Fruit fly (Drosophila melanogaster) whole organism, prepupa: ENCODE data around the gene simj.

Source experiments
- Blimp-1 ChIP-seq: fragments of 200-800 bp; sonication (Bioruptor generic); optimal IDR thresholded peaks from 3 replicates; lab custom pipeline; 2017; ENCODE audit warnings: missing biosample characterization, missing genetic modification characterization, mild to moderate bottlenecking, moderate library complexity, missing genetic modification reagents
- CG11294 ChIP-seq: fragments of 200-800 bp; sonication (Bioruptor generic); IDR thresholded peaks from 2 replicates; pipeline ENCODE4 v1.3.6; 2022; ENCODE audit warnings: missing biosample characterization, missing genetic modification characterization
- CG11762 ChIP-seq: fragments of 200-800 bp; sonication (Bioruptor generic); optimal IDR thresholded peaks from 3 replicates; lab custom pipeline; 2016; ENCODE audit warnings: missing biosample characterization, missing genetic modification characterization; ENCODE audit not compliant: insufficient read depth
- CG11902 ChIP-seq: fragments of 200-800 bp; sonication (Bioruptor generic); optimal IDR thresholded peaks from 3 replicates; lab custom pipeline; 2016; ENCODE audit warnings: missing biosample characterization, missing genetic modification characterization
- CG1621 ChIP-seq: fragments of 200-800 bp; sonication (Bioruptor generic); optimal IDR thresholded peaks from 3 replicates; lab custom pipeline; 2018; ENCODE audit warnings: missing biosample characterization, mild to moderate bottlenecking, missing genetic modification characterization
- CG3032 ChIP-seq: fragments of 200-800 bp; optimal IDR thresholded peaks from 2 replicates; lab custom pipeline; 2019; ENCODE audit warnings: missing biosample characterization, mild to moderate bottlenecking, missing genetic modification characterization, moderate library complexity
- CG31627 ChIP-seq: fragments of 200-800 bp; sonication (Bioruptor generic); optimal IDR thresholded peaks from 3 replicates; lab custom pipeline; 2016; ENCODE audit warnings: missing biosample characterization, missing genetic modification characterization
- CG32006 ChIP-seq: fragments of 200-800 bp; sonication (Bioruptor generic); optimal IDR thresholded peaks from 3 replicates; lab custom pipeline; 2017; ENCODE audit warnings: missing biosample characterization, mild to moderate bottlenecking, missing genetic modification characterization
- CG4318 ChIP-seq: fragments of 200-800 bp; sonication (Bioruptor generic); optimal IDR thresholded peaks from 3 replicates; lab custom pipeline; 2017; ENCODE audit warnings: missing biosample characterization, mild to moderate bottlenecking, missing genetic modification characterization
- CG6276 ChIP-seq: fragments of 200-800 bp; sonication (Bioruptor generic); optimal IDR thresholded peaks from 2 replicates; lab custom pipeline; 2017; ENCODE audit warnings: missing biosample characterization, mild to moderate bottlenecking, missing genetic modification characterization
- CG6792 ChIP-seq: fragments of 200-800 bp; sonication (Bioruptor generic); optimal IDR thresholded peaks from 3 replicates; lab custom pipeline; 2016; ENCODE audit warnings: missing biosample characterization, missing genetic modification characterization
- CG6808 ChIP-seq: fragments of 200-800 bp; sonication (Bioruptor generic); optimal IDR thresholded peaks from 3 replicates; lab custom pipeline; 2017; ENCODE audit warnings: missing biosample characterization, missing genetic modification characterization, mild to moderate bottlenecking, moderate library complexity, missing genetic modification reagents
- CG6854 ChIP-seq: fragments of 200-800 bp; sonication (Bioruptor generic); optimal IDR thresholded peaks from 2 replicates; lab custom pipeline; 2017; ENCODE audit warnings: missing biosample characterization, mild to moderate bottlenecking, missing genetic modification characterization
- CG8632 ChIP-seq: fragments of 200-800 bp; sonication (Bioruptor generic); optimal IDR thresholded peaks from 3 replicates; lab custom pipeline; 2016; ENCODE audit warnings: missing biosample characterization, missing genetic modification characterization
- Eip75B ChIP-seq: fragments of 200-800 bp; sonication (Bioruptor generic); optimal IDR thresholded peaks from 3 replicates; lab custom pipeline; 2016; ENCODE audit warnings: missing biosample characterization, missing genetic modification characterization
- Eip78C ChIP-seq: fragments of 200-800 bp; sonication (Bioruptor generic); peaks from one replicate; lab custom pipeline; 2016; ENCODE audit warnings: missing biosample characterization, missing genetic modification characterization
- Eip93F ChIP-seq: fragments of 200-800 bp; sonication (Bioruptor generic); optimal IDR thresholded peaks from 2 replicates; lab custom pipeline; 2016; ENCODE audit warnings: missing biosample characterization, mild to moderate bottlenecking, missing genetic modification characterization
- Ets21C ChIP-seq: fragments of 200-800 bp; sonication (Bioruptor generic); optimal IDR thresholded peaks from 3 replicates; lab custom pipeline; 2016; ENCODE audit warnings: missing biosample characterization, missing genetic modification characterization
- Ets96B ChIP-seq: fragments of 200-800 bp; optimal IDR thresholded peaks from 2 replicates; lab custom pipeline; 2019; ENCODE audit warnings: missing biosample characterization, mild to moderate bottlenecking, missing genetic modification characterization, moderate library complexity
- Hr38 ChIP-seq: sonication (Bioruptor generic); optimal IDR thresholded peaks from 2 replicates; lab custom pipeline; 2016; ENCODE audit warnings: missing biosample characterization, missing genetic modification characterization
- Hr39 ChIP-seq: fragments of 200-800 bp; sonication (Bioruptor generic); optimal IDR thresholded peaks from 2 replicates; lab custom pipeline; 2016; ENCODE audit warnings: missing biosample characterization, missing genetic modification characterization
- Lpt ChIP-seq: fragments of 200-800 bp; sonication (Bioruptor generic); optimal IDR thresholded peaks from 3 replicates; lab custom pipeline; 2016; ENCODE audit warnings: missing biosample characterization, missing genetic modification characterization
- Met ChIP-seq: fragments of 200-800 bp; sonication (Bioruptor generic); optimal IDR thresholded peaks from 3 replicates; lab custom pipeline; 2016; ENCODE audit warnings: missing biosample characterization, missing genetic modification characterization
- Smox ChIP-seq: fragments of 200-800 bp; sonication (Bioruptor generic); optimal IDR thresholded peaks from 3 replicates; lab custom pipeline; 2016; ENCODE audit warnings: missing biosample characterization, missing genetic modification characterization
- achi ChIP-seq: fragments of 200-800 bp; sonication (Bioruptor generic); optimal IDR thresholded peaks from 3 replicates; lab custom pipeline; 2016; ENCODE audit warnings: missing biosample characterization, missing genetic modification characterization
- acj6 ChIP-seq: fragments of 200-800 bp; sonication (Bioruptor generic); optimal IDR thresholded peaks from 3 replicates; lab custom pipeline; 2016; ENCODE audit warnings: missing biosample characterization, missing genetic modification characterization
- cyc ChIP-seq: fragments of 200-800 bp; sonication (Bioruptor generic); optimal IDR thresholded peaks from 3 replicates; lab custom pipeline; 2016; ENCODE audit warnings: missing biosample characterization, missing genetic modification characterization
- eg ChIP-seq: fragments of 200-800 bp; sonication (Bioruptor generic); IDR thresholded peaks from 3 replicates; pipeline ENCODE4 v1.3.6; 2022; ENCODE audit warnings: missing biosample characterization, missing genetic modification characterization
- esn ChIP-seq: fragments of 200-800 bp; sonication (Bioruptor generic); optimal IDR thresholded peaks from 2 replicates; lab custom pipeline; 2016; ENCODE audit warnings: missing biosample characterization, mild to moderate bottlenecking, missing genetic modification characterization, moderate library complexity
- fd59A ChIP-seq: fragments of 200-800 bp; sonication (Bioruptor generic); optimal IDR thresholded peaks from 2 replicates; lab custom pipeline; 2017; ENCODE audit warnings: missing biosample characterization, mild to moderate bottlenecking, missing genetic modification characterization, missing genetic modification reagents
- fd85E ChIP-seq: fragments of 200-800 bp; sonication (Bioruptor generic); optimal IDR thresholded peaks from 3 replicates; lab custom pipeline; 2016; ENCODE audit warnings: missing biosample characterization, missing genetic modification characterization
- fkh ChIP-seq: fragments of 200-800 bp; sonication (Bioruptor generic); optimal IDR thresholded peaks from 3 replicates; lab custom pipeline; 2017; ENCODE audit warnings: missing biosample characterization, mild to moderate bottlenecking, missing genetic modification characterization, moderate library complexity
- lz ChIP-seq: fragments of 200-800 bp; sonication (Bioruptor generic); optimal IDR thresholded peaks from 3 replicates; lab custom pipeline; 2016; ENCODE audit warnings: missing biosample characterization, missing genetic modification characterization
- net ChIP-seq: fragments of 200-800 bp; sonication (Bioruptor generic); optimal IDR thresholded peaks from 3 replicates; lab custom pipeline; 2016; ENCODE audit warnings: missing biosample characterization, missing genetic modification characterization
- pdm3 ChIP-seq: fragments of 200-800 bp; sonication (Bioruptor generic); optimal IDR thresholded peaks from 3 replicates; lab custom pipeline; 2016; ENCODE audit warnings: missing biosample characterization, missing genetic modification characterization
- salr ChIP-seq, 2 experiments: fragments of 200-800 bp; sonication (Bioruptor generic); optimal IDR thresholded peaks; 3 replicates each; lab custom pipeline; 2016 to 2018; ENCODE audit warnings: missing biosample characterization in 2 of 2, missing genetic modification characterization in 2 of 2, mild to moderate bottlenecking in 1 of 2
- spab ChIP-seq: fragments of 200-800 bp; sonication (Bioruptor generic); optimal IDR thresholded peaks from 2 replicates; lab custom pipeline; 2017; ENCODE audit warnings: missing biosample characterization, mild to moderate bottlenecking, missing genetic modification characterization, missing genetic modification reagents
- ss ChIP-seq, 2 experiments: fragments of 200-800 bp; sonication (Bioruptor generic); optimal IDR thresholded peaks; 2 replicates in 1 of 2; 3 replicates in 1 of 2; lab custom pipeline; 2017 to 2018; ENCODE audit warnings: mild to moderate bottlenecking in 2 of 2, missing biosample characterization in 2 of 2, missing genetic modification characterization in 2 of 2, moderate library complexity in 1 of 2
- svp ChIP-seq: fragments of 200-800 bp; sonication (Bioruptor generic); peaks from one replicate; lab custom pipeline; 2016; ENCODE audit warnings: missing biosample characterization, missing genetic modification characterization
- topi ChIP-seq: fragments of 200-800 bp; sonication (Bioruptor generic); optimal IDR thresholded peaks from 3 replicates; lab custom pipeline; 2016; ENCODE audit warnings: missing biosample characterization, missing genetic modification characterization
- vri ChIP-seq: fragments of 200-800 bp; sonication (Bioruptor generic); optimal IDR thresholded peaks from 3 replicates; lab custom pipeline; 2016; ENCODE audit warnings: missing biosample characterization, mild to moderate bottlenecking, missing genetic modification characterization

simj gene

DNA sequence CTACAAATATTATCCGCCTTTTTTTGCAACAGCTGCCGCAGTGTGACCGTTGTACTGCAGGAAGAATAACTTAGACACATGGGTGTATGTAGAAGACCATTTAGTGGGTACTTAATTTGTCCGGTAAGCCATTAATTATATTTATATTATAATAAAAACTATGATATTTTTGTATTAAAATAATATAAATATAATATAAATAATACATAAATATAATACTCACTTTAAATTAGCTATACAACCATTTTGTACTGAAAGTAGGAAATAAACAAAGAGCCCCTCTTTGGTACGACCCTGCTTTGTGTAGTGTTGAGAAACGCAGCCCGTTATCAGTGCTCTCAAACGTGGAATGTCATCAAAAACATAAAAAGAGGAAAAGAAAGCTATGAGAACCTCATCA is 26.7 kb upstream of the simj start, which contains the start of gene Cnep1r2 (continued):
- TF ChIP-seq Eip93F (GFP tag; lab: Kevin White, UChicago) (peak; percentile 66), net (GFP tag; lab: Kevin White, UChicago) (peak; percentile 85), salr (GFP tag; optimal IDR thresholded peaks at IDR 0.05; lab: Kevin White, UChicago) (peak in 1 of 2 experiments; percentile 84), CG11902 (GFP tag; lab: Kevin White, UChicago) (peak; percentile 85), CG11294 (GFP tag; lab: Robert Waterston, UW) (peak; percentile 92), Hr39 (GFP tag; lab: Kevin White, UChicago) (peak; percentile 85), CG6808 (GFP tag; lab: Kevin White, UChicago) (peak; percentile 88), acj6 (GFP tag; lab: Kevin White, UChicago) (peak; percentile 92), vri (GFP tag; lab: Kevin White, UChicago) (no peak), CG3032 (peak; percentile 97), Blimp-1 (GFP tag; lab: Kevin White, UChicago) (peak; percentile 88), ss (GFP tag; optimal IDR thresholded peaks at IDR 0.05; lab: Kevin White, UChicago) (peak in 1 of 2 experiments; percentile 96), fd59A (GFP tag; lab: Kevin White, UChicago) (peak; percentile 75)

DNA sequence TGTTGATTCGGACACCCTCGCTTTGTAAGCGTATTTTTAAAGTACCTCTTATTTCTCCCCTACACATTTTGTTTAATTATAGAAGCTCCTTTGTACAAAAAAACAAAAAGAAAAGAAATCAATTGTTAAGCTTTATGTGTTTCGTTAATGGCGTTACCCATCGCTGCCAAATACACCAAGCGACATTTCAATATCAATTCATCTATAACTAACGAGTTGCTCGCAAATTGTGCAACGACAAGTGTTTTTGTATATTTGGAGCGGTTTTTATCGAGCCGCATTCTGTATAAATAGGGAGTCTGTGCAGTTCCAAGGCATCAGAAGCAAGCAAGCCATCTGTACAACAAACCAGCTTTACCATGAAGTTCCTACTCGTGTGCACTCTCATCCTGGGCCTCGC is 25.1 kb upstream of the simj start, which contains the start of gene CG18628:
CG18628 (plus strand) TSS at position 301 of the 400 bp plus-strand sequence.
- TF ChIP-seq Eip93F (GFP tag; lab: Kevin White, UChicago) (no peak), CG6792 (no peak), Eip78C (GFP tag; lab: Kevin White, UChicago) (no peak), acj6 (GFP tag; lab: Kevin White, UChicago) (no peak), fkh (GFP tag; lab: Kevin White, UChicago) (no peak), CG31627 (GFP tag; lab: Kevin White, UChicago) (no peak)

dm6 chr3L:10641589-10641988 is 22.9 kb upstream of the simj start, which contains the start of gene CG14154:
CG14154 (plus strand) TSS chr3L:10641889.
- TF ChIP-seq pdm3 (GFP tag; lab: Kevin White, UChicago) (no peak), CG8632 (no peak), eg (GFP tag; lab: Robert Waterston, UW) (no peak), Lpt (GFP tag; lab: Kevin White, UChicago) (no peak), CG11762 (GFP tag; lab: Kevin White, UChicago) (no peak), Ets21C (GFP tag; lab: Kevin White, UChicago) (no peak), ss (GFP tag; optimal IDR thresholded peaks at IDR 0.05; lab: Kevin White, UChicago) (no peak), esn (no peak), CG6808 (GFP tag; lab: Kevin White, UChicago) (no peak), lz (GFP tag; lab: Kevin White, UChicago) (no peak), Met (GFP tag; lab: Kevin White, UChicago) (no peak), Eip78C (GFP tag; lab: Kevin White, UChicago) (no peak)
- TF ChIP-seq, all 60 proteins: peak for 0

- TF ChIP-seq salr (GFP tag; optimal IDR thresholded peaks at IDR 0.05; lab: Kevin White, UChicago) (no peak), topi (GFP tag; lab: Kevin White, UChicago) (no peak), svp (GFP tag; lab: Kevin White, UChicago) (no peak), Hr39 (GFP tag; lab: Kevin White, UChicago) (no peak), CG8632 (no peak), Eip75B (GFP tag; lab: Kevin White, UChicago) (no peak), ss (GFP tag; optimal IDR thresholded peaks at IDR 0.05; lab: Kevin White, UChicago) (no peak), Eip78C (GFP tag; lab: Kevin White, UChicago) (no peak)
Measured at dm6 chr3L:10643228-10643627, 21.3 kb upstream of the simj start, which contains the start of gene CG14153. CG14153 (plus strand) TSS chr3L:10643528.

DNA sequence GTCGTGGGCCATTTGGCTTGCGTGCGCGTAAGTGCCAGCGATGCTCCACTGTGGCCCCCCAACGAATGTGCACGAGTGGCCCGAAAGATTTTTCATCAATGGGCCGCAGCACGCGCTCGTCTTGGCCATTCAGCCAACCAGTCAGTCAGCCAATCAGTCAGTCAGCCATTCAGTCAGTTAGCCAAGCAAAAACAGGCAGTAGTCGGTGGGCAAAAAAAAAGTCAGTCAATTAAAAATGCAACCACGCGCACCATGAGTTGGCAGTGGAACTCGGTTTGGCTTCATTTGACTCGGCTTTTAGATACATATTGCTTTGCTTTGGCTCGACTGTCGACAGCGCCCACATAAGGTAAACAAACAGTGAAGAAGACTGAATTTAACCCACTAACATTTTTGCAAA is 18.6 kb upstream of the simj start:
- TF ChIP-seq Smox (GFP tag; lab: Kevin White, UChicago) (no peak), CG6854 (no peak), Eip93F (GFP tag; lab: Kevin White, UChicago) (no peak), Hr39 (GFP tag; lab: Kevin White, UChicago) (no peak), CG6276 (GFP tag; lab: Kevin White, UChicago) (no peak), CG31627 (GFP tag; lab: Kevin White, UChicago) (no peak), fd59A (GFP tag; lab: Kevin White, UChicago) (no peak), cyc (no peak), Blimp-1 (GFP tag; lab: Kevin White, UChicago) (no peak), Hr38 (GFP tag; lab: Kevin White, UChicago) (no peak), Eip78C (GFP tag; lab: Kevin White, UChicago) (peak; percentile 21), CG8632 (no peak), fd85E (GFP tag; lab: Kevin White, UChicago) (no peak), achi (no peak), Ets96B (tag; lab: Kevin White, UChicago) (no peak), ss (GFP tag; optimal IDR thresholded peaks at IDR 0.05; lab: Kevin White, UChicago) (peak in 1 of 2 experiments; percentile 80), CG32006 (GFP tag; lab: Kevin White, UChicago) (no peak), spab (no peak), eg (GFP tag; lab: Robert Waterston, UW) (0 out of 3 replicates have a peak, but pooled peaks have one; percentile 27), CG1621 (tag; lab: Kevin White, UChicago) (no peak), CG4318 (no peak)
